Fruit fly (Drosophila melanogaster) Kc167 (cell line): ENCODE data around the gene Dph1.

Experiments
- Myc ChIP-seq: fragments of >200 bp; optimal IDR thresholded peaks from 2 replicates; lab custom pipeline; 2017; ENCODE audit warnings: missing external identifiers
- Sin3A ChIP-seq: fragments of >200 bp; optimal IDR thresholded peaks from 2 replicates; lab custom pipeline; 2018; ENCODE audit warnings: missing external identifiers
- h ChIP-seq: fragments of >200 bp; optimal IDR thresholded peaks from 3 replicates; lab custom pipeline; 2018; ENCODE audit warnings: missing external identifiers
- psq ChIP-seq: fragments of >200 bp; optimal IDR thresholded peaks from 2 replicates; lab custom pipeline; 2017; ENCODE audit warnings: missing external identifiers
- ttk ChIP-seq: sonication (Bioruptor generic); optimal IDR thresholded peaks from 2 replicates; lab custom pipeline; 2017; ENCODE audit warnings: missing external identifiers

DNA sequence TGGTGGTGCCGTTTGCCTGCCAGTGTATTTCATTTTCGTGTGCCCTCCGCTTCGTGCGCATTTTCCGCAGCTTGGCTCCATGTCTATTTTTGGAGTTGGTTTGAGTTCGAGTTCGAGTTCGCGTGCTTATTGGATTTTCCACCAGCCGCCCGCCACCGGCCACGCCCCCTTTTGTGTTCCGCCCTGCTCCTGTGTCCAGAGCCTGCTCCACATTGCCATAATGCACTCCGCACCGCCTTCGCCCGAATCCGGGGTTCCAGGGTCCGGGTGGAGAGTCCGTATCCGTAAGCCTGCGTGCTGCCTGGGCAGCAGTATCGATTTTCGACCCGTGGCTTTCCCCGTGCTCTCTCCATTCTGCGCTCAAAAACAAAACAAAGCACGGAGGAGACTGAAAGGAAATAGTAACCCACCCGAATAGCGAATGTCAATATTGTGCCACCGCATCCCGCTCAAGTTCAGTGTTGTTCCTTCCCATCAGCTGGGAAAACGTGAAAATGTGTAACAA is 18.4 kb downstream of the Dph1 start:
- TF ChIP-seq psq (lab: Kevin White, UChicago) (no peak), Sin3A (lab: Kevin White, UChicago) (no peak), ttk (lab: Kevin White, UChicago) (no peak), Myc (lab: Kevin White, UChicago) (no peak), h (lab: Kevin White, UChicago) (no peak)
